Worm (Caenorhabditis elegans): ENCODE data around the gene gnrr-6.

gnrr-6 gene

ce11 chrX:11178599-11178998 lies at the start of gene gnrr-6:
Gene gnrr-6, plus strand, starts transcription at chrX:11178899.
- TF ChIP-seq nhr-11 (tag; optimal IDR thresholded peaks at IDR 0.05): no peak
- TF ChIP-seq sptf-1 (tag; optimal IDR thresholded peaks at IDR 0.05): no peak
- no peak for TF ChIP-seq ets-5 (GFP tag; IDR thresholded peaks at IDR 0.05)
- TF ChIP-seq hpl-2 (GFP tag; optimal IDR thresholded peaks at IDR 0.05): no peak
- TF ChIP-seq nhr-47 (tag; optimal IDR thresholded peaks at IDR 0.05): no peak
- no peak for TF ChIP-seq zip-4 (GFP tag; optimal IDR thresholded peaks at IDR 0.05)
- no peak for TF ChIP-seq dsc-1 (tag; optimal IDR thresholded peaks at IDR 0.05)
- TF ChIP-seq nhr-84 (tag; optimal IDR thresholded peaks at IDR 0.05): no peak

- no peak for TF ChIP-seq F16B12.6 (tag; optimal IDR thresholded peaks at IDR 0.05)
- TF ChIP-seq snpc-4 (tag; optimal IDR thresholded peaks at IDR 0.05): no peak
- TF ChIP-seq lsy-2 (tag; optimal IDR thresholded peaks at IDR 0.05): peak in 1 of 2 experiments; percentile 5
- TF ChIP-seq elt-2 (tag; optimal IDR thresholded peaks at IDR 0.05): peak; percentile 77
- no peak for TF ChIP-seq xbp-1 (tag; optimal IDR thresholded peaks at IDR 0.05)
Observed at ce11 chrX:11132260-11132659, 46.4 kb upstream of the gnrr-6 start.

ce11 chrX:11134750-11135394 lies 43.8 kb upstream of the gnrr-6 start:
- TF ChIP-seq nhr-12 (tag; optimal IDR thresholded peaks at IDR 0.05) (no peak), mab-9 (GFP tag; IDR thresholded peaks at IDR 0.05) (0 out of 2 replicates have a peak, but pooled peaks have one; percentile 31)

- TF ChIP-seq snu-23 (GFP tag; optimal IDR thresholded peaks at IDR 0.05) (peak; percentile 26), blmp-1 (tag; optimal IDR thresholded peaks at IDR 0.05) (peak; percentile 93), tlp-1 (tag; optimal IDR thresholded peaks at IDR 0.05) (no peak), nhr-71 (tag; optimal IDR thresholded peaks at IDR 0.05) (peak; percentile 32), grh-1 (GFP tag; IDR thresholded peaks at IDR 0.05) (peak; percentile 72), C34B4.2 (tag; optimal IDR thresholded peaks at IDR 0.05) (no peak), Y116A8C.19 (tag; optimal IDR thresholded peaks at IDR 0.05; ENCODE audit: borderline replicate concordance) (no peak), lin-35 (GFP tag; optimal IDR thresholded peaks at IDR 0.05) (peak in 1 of 2 experiments; percentile 21), elt-3 (tag; optimal IDR thresholded peaks at IDR 0.05) (peak in 5 of 6 experiments; percentile 81 to 97 (median 91)), lin-14 (GFP tag; optimal IDR thresholded peaks at IDR 0.05) (peak; percentile 44), ztf-11 (tag; optimal IDR thresholded peaks at IDR 0.05) (no peak), mep-1 (tag; optimal IDR thresholded peaks at IDR 0.05) (no peak), nhr-85 (tag) (peak; percentile 68), nhr-20 (tag; optimal IDR thresholded peaks at IDR 0.05) (peak; percentile 32), unc-130 (tag; optimal IDR thresholded peaks at IDR 0.05) (peak; percentile 7), unc-30 (tag; optimal IDR thresholded peaks at IDR 0.05) (no peak)
Observed at ce11 chrX:11136988-11137387, 41.7 kb upstream of the gnrr-6 start.

DNA sequence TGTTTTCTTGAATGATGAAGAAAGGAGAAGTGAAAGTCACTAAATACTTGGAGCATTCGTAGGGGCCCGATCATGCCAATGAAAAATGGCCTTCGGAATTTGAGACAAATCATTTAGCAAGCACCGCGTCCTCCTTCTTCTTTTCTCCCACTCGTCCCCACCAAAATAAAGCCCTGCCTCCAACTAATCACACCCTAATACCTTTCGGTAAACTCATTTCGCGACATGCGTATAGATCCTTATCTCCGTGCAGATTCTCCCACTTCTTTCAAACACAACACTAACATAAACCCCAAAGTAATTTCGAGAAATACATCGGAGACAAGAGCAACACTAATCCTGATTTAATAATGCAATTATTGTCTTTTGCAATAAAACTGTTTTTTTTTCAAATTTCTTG lies 41.1 kb upstream of the gnrr-6 start:
- TF ChIP-seq blmp-1 (tag; optimal IDR thresholded peaks at IDR 0.05) (peak; percentile 4), nhr-237 (tag; optimal IDR thresholded peaks at IDR 0.05) (no peak), snu-23 (GFP tag; optimal IDR thresholded peaks at IDR 0.05) (no peak), nhr-84 (tag; optimal IDR thresholded peaks at IDR 0.05) (no peak), ceh-88 (GFP tag; IDR thresholded peaks at IDR 0.05) (no peak), lsy-2 (tag; optimal IDR thresholded peaks at IDR 0.05) (no peak), lin-14 (GFP tag; optimal IDR thresholded peaks at IDR 0.05) (peak; percentile 18), mab-9 (GFP tag; IDR thresholded peaks at IDR 0.05) (peak; percentile 68), C04F5.9 (tag; optimal IDR thresholded peaks at IDR 0.05) (no peak), ets-5 (GFP tag; IDR thresholded peaks at IDR 0.05) (no peak), nhr-19 (GFP tag; conservative IDR thresholded peaks at IDR 0.05) (no peak), sup-37 (GFP tag; optimal IDR thresholded peaks at IDR 0.05) (no peak), nhr-85 (tag) (no peak), unc-30 (tag; optimal IDR thresholded peaks at IDR 0.05) (peak; percentile 14)

Measured in whole organism, L1 larva.